Fruit fly (Drosophila melanogaster): ENCODE data around the gene Nmdmc.

The Nmdmc gene

DNA sequence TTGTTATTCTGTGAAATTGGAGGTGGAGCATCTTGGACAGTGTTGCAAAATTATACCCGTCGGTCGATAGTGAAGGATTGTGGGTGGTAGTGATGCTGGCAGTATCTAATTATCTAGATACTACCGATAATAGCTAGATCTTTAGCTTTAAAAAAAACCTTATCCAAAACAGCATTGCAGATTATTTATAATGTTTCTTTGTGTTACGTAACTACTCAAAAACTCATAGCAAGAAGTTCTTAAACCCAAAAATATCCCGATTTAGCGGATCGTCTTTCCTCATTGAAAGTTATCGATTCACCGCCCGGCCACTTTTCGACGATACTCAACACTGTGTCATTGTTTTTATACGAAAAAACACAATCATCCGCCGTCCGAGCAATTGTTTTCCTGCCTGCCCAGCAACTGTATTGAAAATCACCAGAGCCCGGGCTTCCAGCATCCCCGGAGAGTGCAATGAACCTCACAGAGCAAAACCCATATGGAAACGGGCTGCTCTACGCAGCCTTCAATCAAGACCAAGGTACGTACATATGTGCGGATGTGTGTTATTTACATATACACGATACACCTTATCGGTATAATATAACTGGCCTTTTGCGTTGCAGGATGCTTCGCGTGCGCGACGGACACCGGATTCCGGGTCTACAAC is 57.3 kb downstream of the Nmdmc start, which contains the start of gene CG11975 (continued):
- TF ChIP-seq salm (tag; optimal IDR thresholded peaks at IDR 0.05): no peak
- TF ChIP-seq Awh (GFP tag; IDR thresholded peaks at IDR 0.05): 0 out of 2 replicates have a peak, but pooled peaks have one; percentile 44
- no peak for TF ChIP-seq sr (GFP tag; IDR thresholded peaks at IDR 0.05)
- TF ChIP-seq CG12659 (GFP tag; optimal IDR thresholded peaks at IDR 0.05): peak; percentile 83
- no peak for TF ChIP-seq HLHmδ (GFP tag; optimal IDR thresholded peaks at IDR 0.05)
- TF ChIP-seq croc (GFP tag; conservative IDR thresholded peaks at IDR 0.05): peak; percentile 52; the same call in 2 of the 3 replicates
- TF ChIP-seq h (optimal IDR thresholded peaks at IDR 0.05): no peak
- TF ChIP-seq sima (GFP tag; optimal IDR thresholded peaks at IDR 0.05): peak; percentile 66
- TF ChIP-seq HHEX (GFP tag; optimal IDR thresholded peaks at IDR 0.05): peak; percentile 66
- peak; percentile 66 for TF ChIP-seq dm (GFP tag; optimal IDR thresholded peaks at IDR 0.05)
- no peak for TF ChIP-seq jigr1 (GFP tag; IDR thresholded peaks at IDR 0.05)
- TF ChIP-seq sc (optimal IDR thresholded peaks at IDR 0.05): no peak
- no peak for TF ChIP-seq sc (GFP tag; optimal IDR thresholded peaks at IDR 0.05)
- TF ChIP-seq CG13123 (GFP tag; optimal IDR thresholded peaks at IDR 0.05): peak; percentile 36
- TF ChIP-seq CG11398 (GFP tag; optimal IDR thresholded peaks at IDR 0.05): peak; percentile 60
- no peak for TF ChIP-seq ac (GFP tag; optimal IDR thresholded peaks at IDR 0.05)
- peak; percentile 68 for TF ChIP-seq CG1792 (GFP tag; optimal IDR thresholded peaks at IDR 0.05)
- TF ChIP-seq Sin3A (optimal IDR thresholded peaks at IDR 0.05): peak; percentile 93
- no peak for TF ChIP-seq Nf-YC (tag; optimal IDR thresholded peaks at IDR 0.05)
- TF ChIP-seq lilli (GFP tag; optimal IDR thresholded peaks at IDR 0.05): peak; percentile 90
- TF ChIP-seq ftz-f1 (GFP tag; optimal IDR thresholded peaks at IDR 0.05): peak; percentile 58
- no peak for TF ChIP-seq CG1603 (tag; optimal IDR thresholded peaks at IDR 0.05)
- peak; percentile 57 for TF ChIP-seq CG8089 (GFP tag; optimal IDR thresholded peaks at IDR 0.05)
- TF ChIP-seq CG14441 (GFP tag; IDR thresholded peaks at IDR 0.05): no peak
- no peak for TF ChIP-seq Abd-B (GFP tag; optimal IDR thresholded peaks at IDR 0.05)
- TF ChIP-seq nerfin-2 (GFP tag; IDR thresholded peaks at IDR 0.05; ENCODE audit: partially characterized antibody): no peak
- 0 out of 2 replicates have a peak, but pooled peaks have one; percentile 9 for TF ChIP-seq ttk (GFP tag; IDR thresholded peaks at IDR 0.05)
- TF ChIP-seq CG4707 (GFP tag; optimal IDR thresholded peaks at IDR 0.05): no peak
- TF ChIP-seq E2f1 (GFP tag; IDR thresholded peaks at IDR 0.05): 0 out of 2 replicates have a peak, but pooled peaks have one; percentile 39
- TF ChIP-seq CG9215 (GFP tag; IDR thresholded peaks at IDR 0.05): peak; percentile 79
- TF ChIP-seq CG11456 (GFP tag; IDR thresholded peaks at IDR 0.05): peak; percentile 70; the same call in 2 of the 3 replicates
- no peak for TF ChIP-seq cg (GFP tag; optimal IDR thresholded peaks at IDR 0.05)
- peak; percentile 77 for TF ChIP-seq CG4424 (GFP tag; optimal IDR thresholded peaks at IDR 0.05)
- TF ChIP-seq HLH54F (GFP tag; optimal IDR thresholded peaks at IDR 0.05): peak; percentile 92
- TF ChIP-seq CG9797 (GFP tag; optimal IDR thresholded peaks at IDR 0.05): peak; percentile 24
- peak; percentile 72 for TF ChIP-seq disco-r (GFP tag; optimal IDR thresholded peaks at IDR 0.05)
- TF ChIP-seq Camta (GFP tag; optimal IDR thresholded peaks at IDR 0.05): peak; percentile 83
- TF ChIP-seq CG11695 (GFP tag; IDR thresholded peaks at IDR 0.05): no peak
- peak; percentile 65 for TF ChIP-seq CG18476 (GFP tag; optimal IDR thresholded peaks at IDR 0.05)
- TF ChIP-seq Ptx1 (GFP tag; IDR thresholded peaks at IDR 0.05): peak; percentile 58
- no peak for TF ChIP-seq CG31365 (tag; optimal IDR thresholded peaks at IDR 0.05)
- peak; percentile 99 for TF ChIP-seq CG10267 (tag; optimal IDR thresholded peaks at IDR 0.05)
- peak; percentile 68 for TF ChIP-seq vnd (GFP tag; IDR thresholded peaks at IDR 0.05; ENCODE audit: partially characterized antibody)
- peak; percentile 74 for TF ChIP-seq CG8924 (tag; optimal IDR thresholded peaks at IDR 0.05)
- TF ChIP-seq CG6272 (GFP tag; IDR thresholded peaks at IDR 0.05): peak; percentile 54
- peak; percentile 87 for TF ChIP-seq ems (GFP tag; optimal IDR thresholded peaks at IDR 0.05)
- peak; percentile 57 for TF ChIP-seq Meics (GFP tag; optimal IDR thresholded peaks at IDR 0.05)
- no peak for TF ChIP-seq CG8478 (optimal IDR thresholded peaks at IDR 0.05)
- TF ChIP-seq Ets65A (GFP tag): peak; percentile 99
- TF ChIP-seq fu2 (GFP tag; optimal IDR thresholded peaks at IDR 0.05): peak; percentile 85
- TF ChIP-seq CG18011 (GFP tag; optimal IDR thresholded peaks at IDR 0.05): peak; percentile 78
- TF ChIP-seq Kr (GFP tag; optimal IDR thresholded peaks at IDR 0.05): no peak

All from whole organism, embryonic.